Fruit fly (Drosophila melanogaster) whole organism, prepupa: ENCODE data around the gene CG15528.

Experiments used
- CG10631 ChIP-seq: fragments of 200-800 bp; sonication (Bioruptor generic); optimal IDR thresholded peaks from 2 replicates; lab custom pipeline; 2016; ENCODE audit warnings: missing biosample characterization, missing genetic modification characterization
- CG1621 ChIP-seq: fragments of 200-800 bp; sonication (Bioruptor generic); optimal IDR thresholded peaks from 3 replicates; lab custom pipeline; 2018; ENCODE audit warnings: missing biosample characterization, mild to moderate bottlenecking, missing genetic modification characterization
- spab ChIP-seq: fragments of 200-800 bp; sonication (Bioruptor generic); optimal IDR thresholded peaks from 2 replicates; lab custom pipeline; 2017; ENCODE audit warnings: missing biosample characterization, mild to moderate bottlenecking, missing genetic modification characterization, missing genetic modification reagents

DNA sequence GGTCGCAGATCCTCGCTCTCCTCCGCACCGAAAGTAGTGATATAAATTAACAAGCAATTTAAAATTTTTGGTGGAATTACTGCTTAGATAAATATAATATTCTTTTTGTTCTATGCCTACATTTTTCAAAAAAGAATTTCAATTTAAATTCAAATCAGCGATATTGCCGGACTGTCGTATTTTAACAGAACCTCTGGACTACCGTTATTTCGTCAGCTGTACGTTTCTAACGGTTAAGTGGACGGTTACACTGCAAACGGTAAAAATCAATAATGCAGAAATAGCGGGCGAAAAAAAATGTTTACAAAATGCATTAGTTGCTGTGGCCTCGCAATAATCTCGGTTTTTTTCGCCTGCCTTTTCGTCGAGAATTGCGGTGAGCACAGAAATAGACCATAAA lies 51.6 kb downstream of the CG15528 start, which contains the start of gene Tace:
- no peak for TF ChIP-seq CG10631 (GFP tag; lab: Kevin White, UChicago)
- no peak for TF ChIP-seq spab (GFP tag; lab: Kevin White, UChicago)
- TF ChIP-seq CG1621 (tag; lab: Kevin White, UChicago) = no peak
